Worm (Caenorhabditis elegans): Measurements from ENCODE around the gene gpcp-1.

gpcp-1 gene

ce11 chrX:3067052-3067451, 43.4 kb downstream of the gpcp-1 start:
- TF ChIP-seq K12H6.12 (tag; optimal IDR thresholded peaks at IDR 0.05) (no peak), pbrm-1 (GFP tag; IDR thresholded peaks at IDR 0.05) (no peak), snpc-3.4 (tag; optimal IDR thresholded peaks at IDR 0.05) (no peak), chd-7 (tag; optimal IDR thresholded peaks at IDR 0.05) (no peak), Y95B8A.8 (GFP tag; IDR thresholded peaks at IDR 0.05) (no peak), xnd-1 (tag; optimal IDR thresholded peaks at IDR 0.05) (no peak), ama-1 (optimal IDR thresholded peaks at IDR 0.05) (no peak), ama-1 (GFP tag; optimal IDR thresholded peaks at IDR 0.05) (no peak), bed-2 (GFP tag; IDR thresholded peaks at IDR 0.05) (no peak), lsl-1 (GFP tag; optimal IDR thresholded peaks at IDR 0.05) (no peak), F33H1.4 (GFP tag; IDR thresholded peaks at IDR 0.05) (no peak), ceh-79 (tag; optimal IDR thresholded peaks at IDR 0.05) (no peak), tlf-1 (GFP tag; optimal IDR thresholded peaks at IDR 0.05) (no peak), snpc-1.3 (tag; optimal IDR thresholded peaks at IDR 0.05; ENCODE audit: insufficient read depth) (no peak), pha-4 (tag; optimal IDR thresholded peaks at IDR 0.05) (no peak), unc-130 (GFP tag; optimal IDR thresholded peaks at IDR 0.05) (no peak), F57C9.4 (tag; optimal IDR thresholded peaks at IDR 0.05) (no peak), B0336.3 (GFP tag; IDR thresholded peaks at IDR 0.05) (no peak)

ce11 chrX:3063274-3063673, 47.2 kb downstream of the gpcp-1 start, which contains the start of gene ceh-30:
ceh-30 (plus strand) TSS chrX:3063574.
- no peak for TF ChIP-seq ceh-27 (GFP tag; optimal IDR thresholded peaks at IDR 0.05)
- TF ChIP-seq snpc-3.4 (tag; optimal IDR thresholded peaks at IDR 0.05) = no peak
- no peak for TF ChIP-seq nhr-27 (tag; optimal IDR thresholded peaks at IDR 0.05)
- TF ChIP-seq B0019.2 (GFP tag; conservative IDR thresholded peaks at IDR 0.05) = no peak
- no peak for TF ChIP-seq cebp-1 (GFP tag; IDR thresholded peaks at IDR 0.05)
- TF ChIP-seq cebp-1 (tag; optimal IDR thresholded peaks at IDR 0.05) = no peak
- no peak for TF ChIP-seq T07F8.4 (tag; optimal IDR thresholded peaks at IDR 0.05)
- no peak for TF ChIP-seq ceh-100 (GFP tag; IDR thresholded peaks at IDR 0.05)
- TF ChIP-seq madf-3 (GFP tag; IDR thresholded peaks at IDR 0.05) = no peak
- no peak for TF ChIP-seq F52B5.7 (tag; optimal IDR thresholded peaks at IDR 0.05)
- TF ChIP-seq nfya-2 (GFP tag; IDR thresholded peaks at IDR 0.05) = no peak
- TF ChIP-seq snpc-1.3 (tag; optimal IDR thresholded peaks at IDR 0.05; ENCODE audit: insufficient read depth) = no peak
- TF ChIP-seq zfh-2 (GFP tag; conservative IDR thresholded peaks at IDR 0.05) = no peak

- TF ChIP-seq K12H6.12 (tag; optimal IDR thresholded peaks at IDR 0.05) (no peak), ztf-6 (GFP tag; IDR thresholded peaks at IDR 0.05) (no peak)
Measured at ce11 chrX:3061698-3062097, 48.7 kb downstream of the gpcp-1 start.

ce11 chrX:3059299-3059698, 51.1 kb downstream of the gpcp-1 start, which contains the start of gene rsef-1:
rsef-1 (minus strand) TSS chrX:3059399.
- TF ChIP-seq fkh-3 (tag; optimal IDR thresholded peaks at IDR 0.05) (no peak), mxl-1 (tag; optimal IDR thresholded peaks at IDR 0.05) (no peak), Y67H2A.10 (GFP tag; conservative IDR thresholded peaks at IDR 0.05) (no peak), hmg-1.2 (GFP tag; IDR thresholded peaks at IDR 0.05) (no peak), snpc-1.3 (tag; optimal IDR thresholded peaks at IDR 0.05; ENCODE audit: insufficient read depth) (no peak), F22D6.2 (tag; optimal IDR thresholded peaks at IDR 0.05) (no peak), tbp1 (GFP tag; optimal IDR thresholded peaks at IDR 0.05) (no peak), zim-3 (tag; optimal IDR thresholded peaks at IDR 0.05) (no peak), egl-18 (GFP tag; IDR thresholded peaks at IDR 0.05) (no peak), attf-6 (GFP tag; IDR thresholded peaks at IDR 0.05) (no peak), dox-1 (GFP tag; IDR thresholded peaks at IDR 0.05) (no peak), let-526 (GFP tag; IDR thresholded peaks at IDR 0.05) (no peak), rec-8 (tag; optimal IDR thresholded peaks at IDR 0.05) (no peak), madf-8 (GFP tag; conservative IDR thresholded peaks at IDR 0.05) (no peak), lsy-27 (tag; optimal IDR thresholded peaks at IDR 0.05; ENCODE audit: borderline replicate concordance, insufficient read depth) (no peak), F49E8.2 (tag; optimal IDR thresholded peaks at IDR 0.05; ENCODE audit: insufficient read depth) (no peak), aptf-2 (GFP tag; conservative IDR thresholded peaks at IDR 0.05) (no peak), T07F8.4 (tag; optimal IDR thresholded peaks at IDR 0.05) (no peak)

All from whole organism, young adult.